Fruit fly (Drosophila melanogaster) whole organism, embryonic: ENCODE results near the gene MsR2.

Experiments used
- Abd-B ChIP-seq: fragments of 200-800 bp; sonication (Bioruptor generic); optimal IDR thresholded peaks from 2 replicates; lab custom pipeline; 2018; ENCODE audit warnings: missing biosample characterization, mild to moderate bottlenecking, missing genetic modification characterization, moderate library complexity
- Adf1 ChIP-seq: fragments of 200-800 bp; sonication (Bioruptor generic); IDR thresholded peaks from 2 replicates; pipeline ENCODE4 v1.3.6; 2022; ENCODE audit warnings: missing biosample characterization, missing genetic modification characterization
- CG1024 ChIP-seq: fragments of 200-800 bp; sonication (Bioruptor generic); IDR thresholded peaks from 2 replicates; pipeline ENCODE4 v1.3.6; 2022; ENCODE audit warnings: missing biosample characterization, missing genetic modification characterization
- CG10321 ChIP-seq: fragments of 200-800 bp; sonication (Bioruptor generic); IDR thresholded peaks from 2 replicates; pipeline ENCODE4 v1.3.6; 2022; ENCODE audit warnings: missing biosample characterization, missing genetic modification characterization
- CG10565 ChIP-seq: fragments of 200-800 bp; sonication (Bioruptor generic); optimal IDR thresholded peaks from 3 replicates; lab custom pipeline; 2016; ENCODE audit warnings: missing biosample characterization, mild to moderate bottlenecking, missing genetic modification characterization
- CG11723 ChIP-seq: fragments of 200-800 bp; sonication (Bioruptor generic); optimal IDR thresholded peaks from 2 replicates; lab custom pipeline; 2017; ENCODE audit warnings: missing biosample characterization, mild to moderate bottlenecking, missing genetic modification characterization
- CG12744 ChIP-seq: fragments of 200-800 bp; sonication (Bioruptor generic); optimal IDR thresholded peaks from 2 replicates; lab custom pipeline; 2016; ENCODE audit warnings: missing biosample characterization, missing genetic modification characterization
- CG13123 ChIP-seq: fragments of 200-800 bp; sonication (Bioruptor generic); optimal IDR thresholded peaks from 2 replicates; lab custom pipeline; 2016; ENCODE audit warnings: missing biosample characterization, missing genetic modification characterization
- CG18011 ChIP-seq: fragments of 200-800 bp; sonication (Bioruptor generic); optimal IDR thresholded peaks from 2 replicates; lab custom pipeline; 2017; ENCODE audit warnings: missing biosample characterization, missing genetic modification characterization, mild to moderate bottlenecking, moderate library complexity, missing genotype
- CG2875 ChIP-seq: fragments of 200-800 bp; sonication (Bioruptor generic); optimal IDR thresholded peaks from 2 replicates; lab custom pipeline; 2017; ENCODE audit warnings: missing biosample characterization, mild to moderate bottlenecking, missing genetic modification characterization, missing genetic modification reagents
- CG30431 ChIP-seq: fragments of 200-800 bp; sonication (Bioruptor generic); optimal IDR thresholded peaks from 2 replicates; lab custom pipeline; 2017; ENCODE audit warnings: missing biosample characterization, missing genetic modification characterization
- CG31224 ChIP-seq: fragments of 200-800 bp; sonication (Bioruptor generic); IDR thresholded peaks from 2 replicates; pipeline ENCODE4 v1.3.6; 2022; ENCODE audit warnings: missing biosample characterization, missing genetic modification characterization
- CG34376 ChIP-seq: fragments of 200-800 bp; sonication (Bioruptor generic); optimal IDR thresholded peaks from 2 replicates; lab custom pipeline; 2018; ENCODE audit warnings: missing biosample characterization, mild to moderate bottlenecking, missing genetic modification characterization
- CG34422 ChIP-seq: fragments of 200-800 bp; sonication (Bioruptor generic); IDR thresholded peaks from 3 replicates; pipeline ENCODE4 v1.3.6; 2022; ENCODE audit warnings: missing biosample characterization, missing genetic modification characterization
- CG3838 ChIP-seq: fragments of 200-800 bp; sonication (Bioruptor generic); optimal IDR thresholded peaks from 3 replicates; lab custom pipeline; 2016; ENCODE audit warnings: missing biosample characterization, missing genetic modification characterization
- CG4617 ChIP-seq: fragments of 200-800 bp; sonication (Bioruptor generic); optimal IDR thresholded peaks from 3 replicates; lab custom pipeline; 2016; ENCODE audit warnings: missing biosample characterization, missing genetic modification characterization, borderline replicate concordance
- CG4707 ChIP-seq: fragments of 200-800 bp; sonication (Bioruptor generic); optimal IDR thresholded peaks from 2 replicates; lab custom pipeline; 2018; ENCODE audit warnings: missing biosample characterization, mild to moderate bottlenecking, missing genetic modification characterization, moderate library complexity
- CG4820 ChIP-seq: fragments of 200-800 bp; sonication (Bioruptor generic); optimal IDR thresholded peaks from 3 replicates; lab custom pipeline; 2016; ENCODE audit warnings: missing biosample characterization, missing genetic modification characterization
- CG6854 ChIP-seq: fragments of 200-800 bp; sonication (Bioruptor generic); optimal IDR thresholded peaks from 3 replicates; lab custom pipeline; 2017; ENCODE audit warnings: missing biosample characterization, mild to moderate bottlenecking, missing genetic modification characterization
- CG7839 ChIP-seq: fragments of 200-800 bp; sonication (Bioruptor generic); optimal IDR thresholded peaks from 3 replicates; lab custom pipeline; 2018; ENCODE audit warnings: missing biosample characterization, mild to moderate bottlenecking, missing genetic modification characterization, moderate library complexity
- CG8478 ChIP-seq: fragments of >200 bp; optimal IDR thresholded peaks from 2 replicates; lab custom pipeline; 2018
- CrebB ChIP-seq: fragments of 200-800 bp; sonication (Bioruptor generic); optimal IDR thresholded peaks from 3 replicates; lab custom pipeline; 2018; ENCODE audit warnings: missing biosample characterization, mild to moderate bottlenecking, missing genetic modification characterization
- Dad ChIP-seq: fragments of 200-800 bp; sonication (Bioruptor generic); optimal IDR thresholded peaks from 3 replicates; lab custom pipeline; 2016; ENCODE audit warnings: missing biosample characterization, missing genetic modification characterization
- Deaf1 ChIP-seq: fragments of 200-800 bp; optimal IDR thresholded peaks from 3 replicates; lab custom pipeline; 2019; ENCODE audit warnings: missing biosample characterization, mild to moderate bottlenecking, missing genetic modification characterization, moderate library complexity
- E2f1 ChIP-seq: fragments of 200-800 bp; sonication (Bioruptor generic); IDR thresholded peaks from 2 replicates; pipeline ENCODE4 v1.3.6; 2022; ENCODE audit warnings: missing biosample characterization, missing genetic modification characterization
- Lhr ChIP-seq: fragments of 200-800 bp; sonication (Bioruptor generic); optimal IDR thresholded peaks from 3 replicates; lab custom pipeline; 2017; ENCODE audit warnings: mild to moderate bottlenecking, missing biosample characterization, missing genetic modification reagents, missing genetic modification characterization
- MTF-1 ChIP-seq: fragments of 200-800 bp; sonication (Bioruptor generic); optimal IDR thresholded peaks from 2 replicates; lab custom pipeline; 2018; ENCODE audit warnings: missing biosample characterization, mild to moderate bottlenecking, missing genetic modification characterization, borderline replicate concordance
- Mes4 ChIP-seq: fragments of 200-800 bp; sonication (Bioruptor generic); optimal IDR thresholded peaks from 2 replicates; lab custom pipeline; 2016; ENCODE audit warnings: missing biosample characterization, missing genetic modification characterization
- NFAT ChIP-seq: fragments of 200-800 bp; sonication (Bioruptor generic); IDR thresholded peaks from 2 replicates; pipeline ENCODE4 v1.3.6; 2022; ENCODE audit warnings: missing biosample characterization, missing genetic modification characterization
- Sox102F ChIP-seq: fragments of 200-800 bp; sonication (Bioruptor generic); optimal IDR thresholded peaks from 2 replicates; lab custom pipeline; 2018; ENCODE audit warnings: missing biosample characterization, mild to moderate bottlenecking, missing genetic modification characterization, moderate library complexity
- Trl ChIP-seq, 3 experiments: fragments of >200 bp in 2 of 3; fragments of 200-800 bp in 1 of 3; sonication (Bioruptor generic) in 1 of 3; optimal IDR thresholded peaks; 2 replicates in 1 of 3; 3 replicates in 2 of 3; lab custom pipeline; 2016 to 2017; ENCODE audit warnings: missing biosample characterization in 1 of 3, missing genetic modification characterization in 1 of 3
- Usf ChIP-seq: fragments of 200-800 bp; sonication (Bioruptor generic); optimal IDR thresholded peaks from 2 replicates; lab custom pipeline; 2017; ENCODE audit warnings: missing genotype, missing biosample characterization, missing genetic modification characterization
- abd-A ChIP-seq: fragments of 200-800 bp; sonication (Bioruptor generic); optimal IDR thresholded peaks from 3 replicates; lab custom pipeline; 2019; ENCODE audit warnings: missing biosample characterization, mild to moderate bottlenecking, missing genetic modification characterization, moderate library complexity
- az2 ChIP-seq: fragments of 200-800 bp; sonication (Bioruptor generic); optimal IDR thresholded peaks from 3 replicates; lab custom pipeline; 2016; ENCODE audit warnings: missing biosample characterization, missing genetic modification characterization
- cad ChIP-seq: fragments of >200 bp; optimal IDR thresholded peaks from 2 replicates; lab custom pipeline; 2017; ENCODE audit warnings: missing biosample characterization, missing genetic modification characterization
- chinmo ChIP-seq: fragments of 200-800 bp; sonication (Bioruptor generic); IDR thresholded peaks from 4 replicates; pipeline ENCODE4 v1.3.6; 2022; ENCODE audit warnings: missing biosample characterization, missing genetic modification characterization; ENCODE audit not compliant: partially characterized antibody
- corto ChIP-seq: fragments of 200-800 bp; sonication (Bioruptor generic); optimal IDR thresholded peaks from 2 replicates; lab custom pipeline; 2016; ENCODE audit warnings: missing biosample characterization, mild to moderate bottlenecking, missing genetic modification characterization, moderate library complexity
- crp ChIP-seq, 2 experiments: fragments of 200-800 bp; sonication (Bioruptor generic); optimal IDR thresholded peaks; 2 replicates in 1 of 2; 3 replicates in 1 of 2; lab custom pipeline; 2017; ENCODE audit warnings: missing biosample characterization in 2 of 2, missing genetic modification characterization in 2 of 2, mild to moderate bottlenecking in 1 of 2, moderate library complexity in 1 of 2
- exex ChIP-seq: fragments of 200-800 bp; sonication (Bioruptor generic); optimal IDR thresholded peaks from 4 replicates; lab custom pipeline; 2018; ENCODE audit warnings: missing biosample characterization, mild to moderate bottlenecking, missing genetic modification characterization, moderate library complexity
- gcm2 ChIP-seq: fragments of 200-800 bp; sonication (Bioruptor generic); optimal IDR thresholded peaks from 2 replicates; lab custom pipeline; 2016; ENCODE audit warnings: missing biosample characterization, missing genetic modification characterization
- lab ChIP-seq: fragments of 200-800 bp; sonication (Bioruptor generic); optimal IDR thresholded peaks from 3 replicates; lab custom pipeline; 2017; ENCODE audit warnings: missing biosample characterization, missing genetic modification characterization, mild to moderate bottlenecking, moderate library complexity, missing genetic modification reagents
- nmo ChIP-seq: fragments of 200-800 bp; sonication (Bioruptor generic); optimal IDR thresholded peaks from 2 replicates; lab custom pipeline; 2018; ENCODE audit warnings: missing biosample characterization, mild to moderate bottlenecking, missing genetic modification characterization, moderate library complexity
- otp ChIP-seq: fragments of 200-800 bp; sonication (Bioruptor generic); IDR thresholded peaks from 3 replicates; pipeline ENCODE4, ENCODE4 v1.3.6; 2022; ENCODE audit warnings: missing biosample characterization, missing genetic modification characterization
- phol ChIP-seq: fragments of 200-800 bp; sonication (Bioruptor generic); optimal IDR thresholded peaks from 3 replicates; lab custom pipeline; 2018; ENCODE audit warnings: missing biosample characterization, mild to moderate bottlenecking, missing genetic modification characterization, moderate library complexity
- psq ChIP-seq: fragments of 200-800 bp; sonication (Bioruptor generic); optimal IDR thresholded peaks from 2 replicates; lab custom pipeline; 2017; ENCODE audit warnings: missing biosample characterization, missing genetic modification characterization
- shn ChIP-seq: fragments of 200-800 bp; sonication (Bioruptor generic); optimal IDR thresholded peaks from 3 replicates; lab custom pipeline; 2016; ENCODE audit warnings: missing biosample characterization, missing genetic modification characterization
- sim ChIP-seq: fragments of 200-800 bp; sonication (Bioruptor generic); IDR thresholded peaks from 2 replicates; pipeline ENCODE4 v1.3.6; 2022; ENCODE audit warnings: missing biosample characterization, missing genetic modification characterization
- sob ChIP-seq: fragments of 200-800 bp; sonication (Bioruptor generic); IDR thresholded peaks from 2 replicates; pipeline ENCODE4 v1.3.6; 2022; ENCODE audit warnings: missing biosample characterization, missing genetic modification characterization
- tll ChIP-seq, 2 experiments: fragments of 200-800 bp in 1 of 2; fragments of >200 bp in 1 of 2; sonication (Bioruptor generic) in 1 of 2; optimal IDR thresholded peaks; 2 replicates each; lab custom pipeline; 2017 to 2019; ENCODE audit warnings: missing biosample characterization in 2 of 2, missing genetic modification characterization in 2 of 2, mild to moderate bottlenecking in 1 of 2, moderate library complexity in 1 of 2
- ttk ChIP-seq: fragments of 200-800 bp; sonication (Bioruptor generic); IDR thresholded peaks from 2 replicates; pipeline ENCODE4 v2.1.2; 2022; ENCODE audit warnings: missing biosample characterization, missing genetic modification characterization
- wek ChIP-seq: fragments of 200-800 bp; sonication (Bioruptor generic); optimal IDR thresholded peaks from 3 replicates; lab custom pipeline; 2018; ENCODE audit warnings: missing biosample characterization, mild to moderate bottlenecking, missing genetic modification characterization, moderate library complexity

The MsR2 gene

DNA sequence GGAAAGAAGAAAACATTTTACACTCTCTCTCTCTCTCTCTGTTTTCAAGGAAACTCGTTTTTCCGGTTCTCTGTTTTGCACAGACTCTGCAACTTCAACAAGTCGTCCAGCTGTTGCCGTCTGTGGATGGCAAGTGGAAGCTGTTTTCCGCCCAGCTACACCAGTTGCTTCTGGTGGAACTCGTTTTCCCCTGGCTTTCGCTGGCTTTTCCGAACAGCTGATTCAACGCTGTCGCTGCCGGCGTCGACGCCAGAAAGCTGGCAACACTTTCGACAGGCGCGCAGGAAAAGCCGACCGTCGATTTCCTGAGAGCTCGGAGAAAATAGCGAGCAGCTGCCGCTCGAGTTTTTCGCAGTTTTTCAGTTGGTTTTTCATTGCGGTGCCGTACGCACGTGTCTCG lies at the start of gene MsR2:
MsR2 (plus strand) TSS at position 378 of the 400 bp plus-strand sequence.
- TF ChIP-seq Sox102F (GFP tag; lab: Kevin White, UChicago), result no peak
- no peak for TF ChIP-seq tll (GFP tag; optimal IDR thresholded peaks at IDR 0.05; lab: Kevin White, UChicago)
- peak in 1 of 2 experiments; percentile 69 for TF ChIP-seq crp (GFP tag; optimal IDR thresholded peaks at IDR 0.05; lab: Kevin White, UChicago)
- TF ChIP-seq CG4617 (GFP tag; lab: Kevin White, UChicago), result no peak
- TF ChIP-seq MTF-1 (GFP tag; lab: Kevin White, UChicago), result no peak
- TF ChIP-seq sim, result no peak
- peak; percentile 4 to 38 for TF ChIP-seq Trl (optimal IDR thresholded peaks at IDR 0.05; lab: Kevin White, UChicago)
- TF ChIP-seq Trl (GFP tag; optimal IDR thresholded peaks at IDR 0.05; lab: Kevin White, UChicago), result no peak
- TF ChIP-seq gcm2 (GFP tag; lab: Kevin White, UChicago), result no peak
- TF ChIP-seq CG13123 (GFP tag; lab: Kevin White, UChicago), result no peak
- peak; percentile 88 for TF ChIP-seq Deaf1
- no peak for TF ChIP-seq psq
- TF ChIP-seq chinmo (GFP tag; lab: Robert Waterston, UW), result 0 out of 4 replicates have a peak, but pooled peaks have one; percentile 51
- no peak for TF ChIP-seq Dad (GFP tag; lab: Kevin White, UChicago)
- no peak for TF ChIP-seq cad (GFP tag; lab: Kevin White, UChicago)
- no peak for TF ChIP-seq Usf (GFP tag; lab: Kevin White, UChicago)
- peak; percentile 88 for TF ChIP-seq Adf1 (GFP tag; lab: Robert Waterston, UW)
- no peak for TF ChIP-seq wek (GFP tag; lab: Kevin White, UChicago)
- no peak for TF ChIP-seq CG4820 (GFP tag; lab: Kevin White, UChicago)
- TF ChIP-seq Mes4 (GFP tag; lab: Kevin White, UChicago), result no peak
- no peak for TF ChIP-seq corto (GFP tag; lab: Kevin White, UChicago)
- peak; percentile 99 for TF ChIP-seq CG31224 (GFP tag; lab: Robert Waterston, UW)
- TF ChIP-seq ttk (GFP tag; lab: Robert Waterston, UW), result no peak
- TF ChIP-seq NFAT, result no peak
- TF ChIP-seq abd-A (tag; lab: Kevin White, UChicago), result peak; percentile 4
- no peak for TF ChIP-seq CrebB (tag; lab: Kevin White, UChicago)
- TF ChIP-seq CG3838 (GFP tag; lab: Kevin White, UChicago), result no peak
- no peak for TF ChIP-seq E2f1 (GFP tag; lab: Robert Waterston, UW)
- TF ChIP-seq CG10565 (GFP tag; lab: Kevin White, UChicago), result no peak
- TF ChIP-seq lab, result no peak
- no peak for TF ChIP-seq CG2875
- TF ChIP-seq CG12744 (GFP tag; lab: Kevin White, UChicago), result no peak
- no peak for TF ChIP-seq nmo
- no peak for TF ChIP-seq CG7839
- TF ChIP-seq sob (GFP tag; lab: Robert Waterston, UW), result no peak
- no peak for TF ChIP-seq phol (tag; lab: Kevin White, UChicago)
- no peak for TF ChIP-seq exex (tag; lab: Kevin White, UChicago)
- TF ChIP-seq CG4707 (GFP tag; lab: Kevin White, UChicago), result no peak
- no peak for TF ChIP-seq Abd-B
- TF ChIP-seq shn, result no peak
- TF ChIP-seq CG1024 (GFP tag; lab: Robert Waterston, UW), result no peak
- TF ChIP-seq CG30431, result no peak
- no peak for TF ChIP-seq CG34422 (GFP tag; lab: Robert Waterston, UW)
- TF ChIP-seq CG10321 (GFP tag; lab: Robert Waterston, UW), result no peak
- no peak for TF ChIP-seq Lhr (GFP tag; lab: Kevin White, UChicago)
- TF ChIP-seq CG18011, result no peak
- TF ChIP-seq CG34376 (GFP tag; lab: Kevin White, UChicago), result no peak
- TF ChIP-seq otp, result no peak
- TF ChIP-seq CG6854, result no peak
- no peak for TF ChIP-seq CG11723
- no peak for TF ChIP-seq CG8478 (lab: Kevin White, UChicago)
- no peak for TF ChIP-seq az2 (GFP tag; lab: Kevin White, UChicago)
